Fruit fly (Drosophila melanogaster) whole organism, embryonic: ENCODE measurements around the gene Ran-like.

Experiments used
- Abd-B ChIP-seq: fragments of 200-800 bp; sonication (Bioruptor generic); optimal IDR thresholded peaks from 2 replicates; lab custom pipeline; 2018; ENCODE audit warnings: missing biosample characterization, mild to moderate bottlenecking, missing genetic modification characterization, moderate library complexity
- Antp ChIP-seq: fragments of 200-800 bp; sonication (Bioruptor generic); optimal IDR thresholded peaks from 3 replicates; lab custom pipeline; 2016; ENCODE audit warnings: missing biosample characterization, missing genetic modification characterization
- B-H1 ChIP-seq: fragments of 200-800 bp; sonication (Bioruptor generic); IDR thresholded peaks from 3 replicates; pipeline ENCODE4 v1.3.6; 2022; ENCODE audit warnings: missing biosample characterization, missing genetic modification characterization
- CG10209 ChIP-seq: fragments of 200-800 bp; sonication (Bioruptor generic); optimal IDR thresholded peaks from 3 replicates; lab custom pipeline; 2017; ENCODE audit warnings: missing biosample characterization, mild to moderate bottlenecking, missing genetic modification characterization, missing genetic modification reagents
- CG12744 ChIP-seq: fragments of 200-800 bp; sonication (Bioruptor generic); optimal IDR thresholded peaks from 2 replicates; lab custom pipeline; 2016; ENCODE audit warnings: missing biosample characterization, missing genetic modification characterization
- CG12769 ChIP-seq: fragments of 200-800 bp; sonication (Bioruptor generic); optimal IDR thresholded peaks from 2 replicates; lab custom pipeline; 2019; ENCODE audit warnings: missing biosample characterization, mild to moderate bottlenecking, missing genetic modification characterization, moderate library complexity
- CG13624 ChIP-seq: fragments of 200-800 bp; sonication (Bioruptor generic); optimal IDR thresholded peaks from 2 replicates; lab custom pipeline; 2016; ENCODE audit warnings: missing biosample characterization, missing genetic modification characterization
- CG15011 ChIP-seq: fragments of 200-800 bp; sonication (Bioruptor generic); optimal IDR thresholded peaks from 3 replicates; lab custom pipeline; 2018; ENCODE audit warnings: missing biosample characterization, mild to moderate bottlenecking, missing genetic modification characterization
- CG15601 ChIP-seq: fragments of 200-800 bp; sonication (Bioruptor generic); optimal IDR thresholded peaks from 3 replicates; lab custom pipeline; 2019; ENCODE audit warnings: missing biosample characterization, mild to moderate bottlenecking, missing genetic modification characterization, moderate library complexity
- CG17802 ChIP-seq: fragments of 200-800 bp; sonication (Bioruptor generic); optimal IDR thresholded peaks from 2 replicates; lab custom pipeline; 2018; ENCODE audit warnings: missing biosample characterization, mild to moderate bottlenecking, missing genetic modification characterization, moderate library complexity
- CG18011 ChIP-seq: fragments of 200-800 bp; sonication (Bioruptor generic); optimal IDR thresholded peaks from 2 replicates; lab custom pipeline; 2017; ENCODE audit warnings: missing biosample characterization, missing genetic modification characterization, mild to moderate bottlenecking, moderate library complexity, missing genotype
- CG18476 ChIP-seq: fragments of 200-800 bp; sonication (Bioruptor generic); optimal IDR thresholded peaks from 2 replicates; lab custom pipeline; 2016; ENCODE audit warnings: missing biosample characterization, mild to moderate bottlenecking, missing genetic modification characterization
- CG2120 ChIP-seq: fragments of 200-800 bp; sonication (Bioruptor generic); optimal IDR thresholded peaks from 3 replicates; lab custom pipeline; 2016; ENCODE audit warnings: missing biosample characterization, missing genetic modification characterization
- CG2712 ChIP-seq: fragments of 200-800 bp; optimal IDR thresholded peaks from 3 replicates; lab custom pipeline; 2019; ENCODE audit warnings: missing biosample characterization, mild to moderate bottlenecking, missing genetic modification characterization, moderate library complexity
- CG33213 ChIP-seq: fragments of 200-800 bp; sonication (Bioruptor generic); optimal IDR thresholded peaks from 3 replicates; lab custom pipeline; 2016; ENCODE audit warnings: missing biosample characterization, missing genetic modification characterization
- CG34224 ChIP-seq: fragments of 200-800 bp; sonication (Bioruptor generic); IDR thresholded peaks from 3 replicates; pipeline ENCODE4 v1.3.6; 2022; ENCODE audit warnings: missing biosample characterization, missing genetic modification characterization; ENCODE audit not compliant: partially characterized antibody
- CG3847 ChIP-seq: fragments of 200-800 bp; sonication (Bioruptor generic); IDR thresholded peaks from 2 replicates; pipeline ENCODE4 v1.3.6; 2022; ENCODE audit warnings: missing biosample characterization, missing genetic modification characterization
- CG6791 ChIP-seq: fragments of 200-800 bp; sonication (Bioruptor generic); IDR thresholded peaks from 3 replicates; pipeline ENCODE4 v1.3.6; 2022; ENCODE audit warnings: missing biosample characterization, missing genetic modification characterization; ENCODE audit not compliant: partially characterized antibody
- CG7987 ChIP-seq: fragments of 200-800 bp; sonication (Bioruptor generic); optimal IDR thresholded peaks from 2 replicates; lab custom pipeline; 2018; ENCODE audit warnings: missing biosample characterization, mild to moderate bottlenecking, missing genetic modification characterization, moderate library complexity
- CG9215 ChIP-seq: fragments of 200-800 bp; sonication (Bioruptor generic); IDR thresholded peaks from 2 replicates; pipeline ENCODE4 v1.3.6; 2022; ENCODE audit warnings: missing biosample characterization, missing genetic modification characterization
- CG9609 ChIP-seq: fragments of 200-800 bp; sonication (Bioruptor generic); optimal IDR thresholded peaks from 3 replicates; lab custom pipeline; 2016; ENCODE audit warnings: missing biosample characterization, missing genetic modification characterization
- Chrac-16 ChIP-seq: fragments of 200-800 bp; sonication (Bioruptor generic); optimal IDR thresholded peaks from 3 replicates; lab custom pipeline; 2016; ENCODE audit warnings: missing biosample characterization, missing genetic modification characterization
- Dref ChIP-seq: fragments of 200-800 bp; sonication (Bioruptor generic); IDR thresholded peaks from 2 replicates; pipeline ENCODE4 v1.3.6; 2022; ENCODE audit warnings: missing biosample characterization, missing genetic modification characterization
- E2f2 ChIP-seq: fragments of 200-800 bp; sonication (Bioruptor generic); IDR thresholded peaks from 2 replicates; pipeline ENCODE4 v1.3.6; 2022; ENCODE audit warnings: missing biosample characterization, missing genetic modification characterization
- Hr39 ChIP-seq: fragments of >200 bp; optimal IDR thresholded peaks from 2 replicates; lab custom pipeline; 2017
- Sry-β ChIP-seq: fragments of 200-800 bp; sonication (Bioruptor generic); optimal IDR thresholded peaks from 2 replicates; lab custom pipeline; 2018; ENCODE audit warnings: missing biosample characterization, mild to moderate bottlenecking, missing genetic modification characterization, moderate library complexity
- amos ChIP-seq: fragments of 200-800 bp; sonication (Bioruptor generic); IDR thresholded peaks from 2 replicates; pipeline ENCODE4 v1.3.6; 2022; ENCODE audit warnings: missing biosample characterization, missing genetic modification characterization; ENCODE audit not compliant: partially characterized antibody
- bigmax ChIP-seq: fragments of 200-800 bp; sonication (Bioruptor generic); optimal IDR thresholded peaks from 2 replicates; lab custom pipeline; 2018; ENCODE audit warnings: missing biosample characterization, mild to moderate bottlenecking, missing genetic modification characterization
- crp ChIP-seq, 2 experiments: fragments of 200-800 bp; sonication (Bioruptor generic); optimal IDR thresholded peaks; 2 replicates in 1 of 2; 3 replicates in 1 of 2; lab custom pipeline; 2017; ENCODE audit warnings: missing biosample characterization in 2 of 2, missing genetic modification characterization in 2 of 2, mild to moderate bottlenecking in 1 of 2, moderate library complexity in 1 of 2
- gcm ChIP-seq: fragments of 200-800 bp; sonication (Bioruptor generic); optimal IDR thresholded peaks from 2 replicates; lab custom pipeline; 2019; ENCODE audit warnings: missing biosample characterization, mild to moderate bottlenecking, missing genetic modification characterization, moderate library complexity
- gfzf ChIP-seq: fragments of 200-800 bp; sonication (Bioruptor generic); optimal IDR thresholded peaks from 2 replicates; lab custom pipeline; 2016; ENCODE audit warnings: missing biosample characterization, mild to moderate bottlenecking, missing genetic modification characterization, moderate library complexity
- hkb ChIP-seq, 2 experiments: fragments of 200-800 bp in 1 of 2; fragments of >200 bp in 1 of 2; sonication (Bioruptor generic) in 1 of 2; IDR thresholded peaks in 1 of 2; optimal IDR thresholded peaks in 1 of 2; 2 replicates each; pipeline versions ENCODE4 v1.3.6 to Lab custom; 2017 to 2022; ENCODE audit warnings: missing biosample characterization in 1 of 2, missing genetic modification characterization in 1 of 2
- insv ChIP-seq, 2 experiments: fragments of 200-800 bp; sonication (Bioruptor generic); optimal IDR thresholded peaks; 3 replicates each; lab custom pipeline; 2016 to 2018; ENCODE audit warnings: missing biosample characterization in 2 of 2, missing genetic modification characterization in 2 of 2
- mirr ChIP-seq: fragments of 200-800 bp; sonication (Bioruptor generic); optimal IDR thresholded peaks from 3 replicates; lab custom pipeline; 2018; ENCODE audit warnings: missing biosample characterization, mild to moderate bottlenecking, missing genetic modification characterization
- mld ChIP-seq: fragments of 200-800 bp; sonication (Bioruptor generic); IDR thresholded peaks from 3 replicates; pipeline ENCODE4 v1.3.6; 2022; ENCODE audit warnings: missing biosample characterization, missing genetic modification characterization; ENCODE audit not compliant: partially characterized antibody
- nerfin-2 ChIP-seq: fragments of 200-800 bp; sonication (Bioruptor generic); IDR thresholded peaks from 2 replicates; pipeline ENCODE4 v1.3.6; 2022; ENCODE audit warnings: missing biosample characterization, missing genetic modification characterization; ENCODE audit not compliant: partially characterized antibody
- nmo ChIP-seq: fragments of 200-800 bp; sonication (Bioruptor generic); optimal IDR thresholded peaks from 2 replicates; lab custom pipeline; 2018; ENCODE audit warnings: missing biosample characterization, mild to moderate bottlenecking, missing genetic modification characterization, moderate library complexity
- peb ChIP-seq: fragments of 200-800 bp; sonication (Bioruptor generic); IDR thresholded peaks from 2 replicates; pipeline ENCODE4 v1.3.6; 2022; ENCODE audit warnings: missing biosample characterization, missing genetic modification characterization
- phol ChIP-seq: fragments of 200-800 bp; sonication (Bioruptor generic); optimal IDR thresholded peaks from 3 replicates; lab custom pipeline; 2018; ENCODE audit warnings: missing biosample characterization, mild to moderate bottlenecking, missing genetic modification characterization, moderate library complexity
- schlank ChIP-seq: fragments of 200-800 bp; sonication (Bioruptor generic); optimal IDR thresholded peaks from 2 replicates; lab custom pipeline; 2018; ENCODE audit warnings: missing biosample characterization, mild to moderate bottlenecking, missing genetic modification characterization
- sim ChIP-seq: fragments of 200-800 bp; sonication (Bioruptor generic); IDR thresholded peaks from 2 replicates; pipeline ENCODE4 v1.3.6; 2022; ENCODE audit warnings: missing biosample characterization, missing genetic modification characterization
- trem ChIP-seq: fragments of 200-800 bp; optimal IDR thresholded peaks from 3 replicates; lab custom pipeline; 2019; ENCODE audit warnings: missing biosample characterization, mild to moderate bottlenecking, missing genetic modification characterization, moderate library complexity
- twi ChIP-seq: fragments of 200-800 bp; optimal IDR thresholded peaks from 2 replicates; lab custom pipeline; 2019; ENCODE audit warnings: missing biosample characterization, mild to moderate bottlenecking, missing genetic modification characterization, moderate library complexity
- z ChIP-seq: fragments of 200-800 bp; sonication (Bioruptor generic); IDR thresholded peaks from 3 replicates; pipeline ENCODE4 v1.3.6; 2022; ENCODE audit warnings: missing biosample characterization, missing genetic modification characterization
- zen2 ChIP-seq: fragments of 200-800 bp; sonication (Bioruptor generic); IDR thresholded peaks from 3 replicates; pipeline ENCODE4 v1.3.6; 2022; ENCODE audit warnings: missing biosample characterization, missing genetic modification characterization; ENCODE audit not compliant: partially characterized antibody

Ran-like gene

dm6 chr3L:15498745-15499144, 13.5 kb upstream of the Ran-like start, which contains the start of gene CG7275 (continued):
- peak in 1 of 2 experiments; percentile 23 for TF ChIP-seq insv (GFP tag; optimal IDR thresholded peaks at IDR 0.05; lab: Kevin White, UChicago)
- TF ChIP-seq phol (tag; lab: Kevin White, UChicago) = peak; percentile 33
- peak; percentile 60 for TF ChIP-seq trem (tag; lab: Kevin White, UChicago)
- TF ChIP-seq crp (GFP tag; optimal IDR thresholded peaks at IDR 0.05; lab: Kevin White, UChicago) = peak; percentile 86 to 98
- peak; percentile 43; the same call in 1 of the 2 replicates for TF ChIP-seq Dref (GFP tag; lab: Robert Waterston, UW)
- peak; percentile 15 for TF ChIP-seq CG33213 (GFP tag; lab: Kevin White, UChicago)
- peak; percentile 26 for TF ChIP-seq gfzf (GFP tag; lab: Kevin White, UChicago)
- TF ChIP-seq CG15011 (GFP tag; lab: Kevin White, UChicago) = no peak
- TF ChIP-seq bigmax (GFP tag; lab: Kevin White, UChicago) = peak; percentile 28
- peak; percentile 48 for TF ChIP-seq CG15601 (tag; lab: Kevin White, UChicago)
- peak; percentile 26 for TF ChIP-seq hkb (optimal IDR thresholded peaks at IDR 0.05; lab: Kevin White, UChicago)
- no peak for TF ChIP-seq hkb (GFP tag; IDR thresholded peaks at IDR 0.05; lab: Robert Waterston, UW)
- TF ChIP-seq CG34224 (GFP tag; lab: Robert Waterston, UW) = peak; percentile 54
- TF ChIP-seq nmo (GFP tag; lab: Kevin White, UChicago) = peak; percentile 39
- TF ChIP-seq CG7987 = peak; percentile 36
- peak; percentile 55; the same call in 1 of the 2 replicates for TF ChIP-seq amos (GFP tag; lab: Robert Waterston, UW)
- TF ChIP-seq sim (GFP tag; lab: Robert Waterston, UW) = no peak
- TF ChIP-seq CG13624 = peak; percentile 55
- TF ChIP-seq CG6791 (GFP tag; lab: Robert Waterston, UW) = peak; percentile 57; the same call in 1 of the 3 replicates
- TF ChIP-seq mirr (GFP tag; lab: Kevin White, UChicago) = peak; percentile 34
- TF ChIP-seq CG3847 = peak; percentile 73

DNA sequence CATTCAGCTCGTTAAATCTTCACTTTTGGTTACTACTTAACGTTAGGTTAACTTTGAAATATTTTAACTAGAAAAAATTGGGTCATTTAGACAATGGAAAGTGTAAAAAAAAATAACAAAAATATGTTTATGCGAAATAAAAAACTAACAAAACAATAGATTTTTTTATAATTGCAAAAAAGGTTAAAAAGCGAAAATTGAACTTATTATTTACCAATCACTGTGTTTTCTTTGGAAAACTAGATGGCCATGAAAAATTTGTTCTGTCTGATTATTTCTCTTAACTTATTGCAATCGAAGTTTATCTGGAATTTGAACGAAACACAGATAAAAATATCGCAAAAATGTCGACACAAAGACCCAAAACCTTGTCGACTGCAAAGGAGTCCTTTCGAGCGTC, 12.7 kb upstream of the Ran-like start, which contains the start of gene CG7276:
TSS of gene CG7276 (plus strand) at position 301 of the 400 bp plus-strand sequence.
- no peak for TF ChIP-seq Chrac-16 (GFP tag; lab: Kevin White, UChicago)
- TF ChIP-seq CG9215 (GFP tag; lab: Robert Waterston, UW) = no peak
- no peak for TF ChIP-seq CG10209
- no peak for TF ChIP-seq CG9609
- TF ChIP-seq bigmax (GFP tag; lab: Kevin White, UChicago) = no peak
- no peak for TF ChIP-seq z (GFP tag; lab: Robert Waterston, UW)
- no peak for TF ChIP-seq CG2712 (tag; lab: Kevin White, UChicago)
- TF ChIP-seq gcm (GFP tag; lab: Kevin White, UChicago) = no peak
- no peak for TF ChIP-seq CG18011

DNA sequence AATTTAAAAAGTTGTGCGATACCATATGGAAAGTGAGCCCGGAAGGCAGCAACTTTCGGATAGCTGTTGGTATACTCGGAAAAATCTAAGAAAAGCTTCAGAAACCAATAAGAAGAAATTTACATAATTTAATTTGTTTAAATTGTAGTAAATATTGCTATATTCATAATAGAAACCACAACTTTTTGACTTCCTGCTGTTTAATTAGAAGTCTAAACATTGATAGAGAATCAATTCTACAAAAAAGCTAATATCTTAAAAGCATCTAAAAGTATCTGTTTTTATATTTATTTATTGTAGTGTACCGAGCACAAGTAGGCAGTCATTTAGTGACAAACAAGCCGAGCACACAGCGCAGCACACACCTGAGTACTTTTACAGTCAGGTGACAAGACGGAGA, 11.1 kb upstream of the Ran-like start, which contains the start of gene CG13455:
TSS of gene CG13455 (plus strand) at position 301 of the 400 bp plus-strand sequence.
- TF ChIP-seq bigmax (GFP tag; lab: Kevin White, UChicago) (no peak), CG18476 (GFP tag; lab: Kevin White, UChicago) (no peak), B-H1 (no peak), nerfin-2 (GFP tag; lab: Robert Waterston, UW) (no peak), mld (GFP tag; lab: Robert Waterston, UW) (no peak), Sry-β (GFP tag; lab: Kevin White, UChicago) (no peak), Hr39 (lab: Kevin White, UChicago) (no peak), twi (tag; lab: Kevin White, UChicago) (no peak), E2f2 (no peak), CG2120 (no peak), zen2 (GFP tag; lab: Robert Waterston, UW) (no peak), CG12769 (no peak), CG12744 (no peak), schlank (tag; lab: Kevin White, UChicago) (no peak), Abd-B (no peak), CG17802 (tag; lab: Kevin White, UChicago) (no peak), peb (GFP tag; lab: Robert Waterston, UW) (no peak), Antp (GFP tag; lab: Kevin White, UChicago) (no peak), CG34224 (GFP tag; lab: Robert Waterston, UW) (no peak)
